Comparison of ENCODE assay signal across 5 worm cellular contexts in the genomic region with DNA sequence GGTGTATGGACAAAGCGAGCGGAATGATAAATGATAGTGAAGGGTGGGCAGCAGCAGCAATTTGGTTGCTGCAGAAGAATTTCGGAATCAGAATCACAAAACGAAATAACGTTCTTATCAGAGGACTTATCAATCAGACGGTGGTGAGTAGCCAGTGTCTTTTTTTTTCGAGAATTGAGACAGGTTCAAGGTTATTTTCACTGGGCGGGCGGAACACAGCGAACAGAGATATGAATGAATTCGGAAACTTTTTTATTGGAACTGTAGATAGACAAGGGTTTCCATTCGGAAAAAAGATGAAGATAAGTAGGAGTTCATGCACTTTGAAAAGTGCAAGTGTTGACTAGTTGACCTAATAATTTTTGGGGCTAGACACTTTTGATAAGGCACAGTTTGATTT.
TF ChIP-seq lines count a peak whose summit lies in the region.

No protein-coding gene starts in this region.

TF ChIP-seq in whole organism, L1 larva, 84 proteins besides CTCF, POLR2A, EP300 and RAD21:
- TF ChIP-seq blmp-1 (tag; optimal IDR thresholded peaks at IDR 0.05; lab: Kevin White, UChicago): peak; percentile 71
- TF ChIP-seq elt-3 (tag; optimal IDR thresholded peaks at IDR 0.05; lab: Kevin White, UChicago): peak in 4 of 6 experiments; percentile 36 to 87 (median 82)
- TF ChIP-seq mdl-1 (tag; optimal IDR thresholded peaks at IDR 0.05; lab: Kevin White, UChicago): no peak
- no peak for TF ChIP-seq C34B4.2 (tag; optimal IDR thresholded peaks at IDR 0.05; lab: Kevin White, UChicago)
- TF ChIP-seq zip-4 (GFP tag; optimal IDR thresholded peaks at IDR 0.05; lab: Kevin White, UChicago): no peak
- peak; percentile 56 for TF ChIP-seq lin-14 (GFP tag; optimal IDR thresholded peaks at IDR 0.05; lab: Kevin White, UChicago)
- TF ChIP-seq efl-1 (optimal IDR thresholded peaks at IDR 0.05; lab: Kevin White, UChicago): no peak
- TF ChIP-seq efl-1 (GFP tag; optimal IDR thresholded peaks at IDR 0.05 in 1 of 2; lab: Kevin White, UChicago): peak in 1 of 2 experiments; percentile 17

TF ChIP-seq in whole organism, L2 larva, 48 proteins besides CTCF, POLR2A, EP300 and RAD21 (continues in another document):
- TF ChIP-seq fos-1 (tag; optimal IDR thresholded peaks at IDR 0.05; lab: Kevin White, UChicago): peak; percentile 92
- no peak for TF ChIP-seq ceh-82 (tag; optimal IDR thresholded peaks at IDR 0.05; lab: Kevin White, UChicago)
- no peak for TF ChIP-seq skn-1 (tag; optimal IDR thresholded peaks at IDR 0.05; lab: Kevin White, UChicago)
- peak; percentile 38 for TF ChIP-seq Y55F3AM.14 (GFP tag; optimal IDR thresholded peaks at IDR 0.05; lab: Kevin White, UChicago)
- TF ChIP-seq F13H6.1 (tag; optimal IDR thresholded peaks at IDR 0.05; lab: Kevin White, UChicago): peak; percentile 8
- peak; percentile 77 for TF ChIP-seq nhr-21 (tag; optimal IDR thresholded peaks at IDR 0.05; lab: Kevin White, UChicago)
- peak; percentile 74 for TF ChIP-seq blmp-1 (tag; optimal IDR thresholded peaks at IDR 0.05; lab: Kevin White, UChicago; ENCODE audit: insufficient read depth)
- no peak for TF ChIP-seq nhr-23 (tag; optimal IDR thresholded peaks at IDR 0.05; lab: Kevin White, UChicago)
- no peak for TF ChIP-seq elt-1 (tag; optimal IDR thresholded peaks at IDR 0.05; lab: Kevin White, UChicago)
- peak; percentile 79 for TF ChIP-seq sma-9 (GFP tag; optimal IDR thresholded peaks at IDR 0.05; lab: Kevin White, UChicago)
- no peak for TF ChIP-seq sma-9 (tag; optimal IDR thresholded peaks at IDR 0.05; lab: Kevin White, UChicago)
- no peak for TF ChIP-seq unc-62 (GFP tag; optimal IDR thresholded peaks at IDR 0.05; lab: Kevin White, UChicago)
- TF ChIP-seq dmd-4 (tag; optimal IDR thresholded peaks at IDR 0.05; lab: Kevin White, UChicago): no peak
- TF ChIP-seq mdl-1 (tag; optimal IDR thresholded peaks at IDR 0.05; lab: Kevin White, UChicago): no peak
- TF ChIP-seq gmeb-1 (tag; optimal IDR thresholded peaks at IDR 0.05; lab: Kevin White, UChicago): no peak
- no peak for TF ChIP-seq mab-5 (tag; optimal IDR thresholded peaks at IDR 0.05; lab: Kevin White, UChicago)
- TF ChIP-seq lin-13 (GFP tag; optimal IDR thresholded peaks at IDR 0.05; lab: Kevin White, UChicago): no peak
- TF ChIP-seq nhr-6 (tag; optimal IDR thresholded peaks at IDR 0.05; lab: Kevin White, UChicago): no peak
- TF ChIP-seq egl-27 (tag; optimal IDR thresholded peaks at IDR 0.05; lab: Kevin White, UChicago): peak; percentile 61
- TF ChIP-seq lsy-2 (tag; optimal IDR thresholded peaks at IDR 0.05; lab: Kevin White, UChicago): no peak
- TF ChIP-seq unc-55 (GFP tag; optimal IDR thresholded peaks at IDR 0.05; lab: Kevin White, UChicago): no peak

TF ChIP-seq in whole organism, L3 larva, 47 proteins besides CTCF, POLR2A, EP300 and RAD21 (continues in another document):
- no peak for TF ChIP-seq mml-1 (tag; optimal IDR thresholded peaks at IDR 0.05; lab: Kevin White, UChicago)
- TF ChIP-seq skn-1 (tag; optimal IDR thresholded peaks at IDR 0.05; lab: Kevin White, UChicago): no peak
- TF ChIP-seq aly-2 (tag; optimal IDR thresholded peaks at IDR 0.05; lab: Kevin White, UChicago): no peak
- TF ChIP-seq elt-1 (tag; optimal IDR thresholded peaks at IDR 0.05; lab: Kevin White, UChicago): peak; percentile 37
- no peak for TF ChIP-seq zag-1 (tag; optimal IDR thresholded peaks at IDR 0.05; lab: Kevin White, UChicago)
- TF ChIP-seq hmg-11 (tag; optimal IDR thresholded peaks at IDR 0.05; lab: Kevin White, UChicago): peak; percentile 8
- no peak for TF ChIP-seq mdl-1 (tag; optimal IDR thresholded peaks at IDR 0.05; lab: Kevin White, UChicago)
- no peak for TF ChIP-seq ceh-9 (tag; optimal IDR thresholded peaks at IDR 0.05; lab: Kevin White, UChicago)
- no peak for TF ChIP-seq nhr-28 (tag; optimal IDR thresholded peaks at IDR 0.05; lab: Kevin White, UChicago)
- no peak for TF ChIP-seq nhr-77 (tag; optimal IDR thresholded peaks at IDR 0.05; lab: Kevin White, UChicago)
- no peak for TF ChIP-seq fkh-10 (GFP tag; optimal IDR thresholded peaks at IDR 0.05; lab: Kevin White, UChicago)
- TF ChIP-seq nhr-23 (tag; optimal IDR thresholded peaks at IDR 0.05; lab: Kevin White, UChicago): peak; percentile 93
- TF ChIP-seq fkh-2 (tag; optimal IDR thresholded peaks at IDR 0.05; lab: Kevin White, UChicago): no peak
- peak; percentile 40 for TF ChIP-seq egl-27 (tag; optimal IDR thresholded peaks at IDR 0.05; lab: Kevin White, UChicago)
- TF ChIP-seq nhr-237 (tag; optimal IDR thresholded peaks at IDR 0.05; lab: Kevin White, UChicago): no peak
- TF ChIP-seq daf-12 (tag; optimal IDR thresholded peaks at IDR 0.05; lab: Kevin White, UChicago): peak; percentile 52
- TF ChIP-seq elt-3 (tag; optimal IDR thresholded peaks at IDR 0.05; lab: Kevin White, UChicago): peak; percentile 37 to 99 (median 61)
- TF ChIP-seq snpc-4 (tag; optimal IDR thresholded peaks at IDR 0.05; lab: Kevin White, UChicago): no peak
- TF ChIP-seq ama-1 (optimal IDR thresholded peaks at IDR 0.05; lab: Kevin White, UChicago): peak; percentile 69
- peak; percentile 8 for TF ChIP-seq unc-62 (GFP tag; optimal IDR thresholded peaks at IDR 0.05; lab: Kevin White, UChicago)
- no peak for TF ChIP-seq ceh-82 (tag; optimal IDR thresholded peaks at IDR 0.05; lab: Kevin White, UChicago)
- no peak for TF ChIP-seq pha-4 (tag; optimal IDR thresholded peaks at IDR 0.05; lab: Kevin White, UChicago)

TF ChIP-seq in whole organism, L4 larva, 104 proteins besides CTCF, POLR2A, EP300 and RAD21 (continues in another document):
- no peak for TF ChIP-seq lin-29 (GFP tag; IDR thresholded peaks at IDR 0.05; lab: Robert Waterston, UW)
- no peak for TF ChIP-seq daf-8 (GFP tag; IDR thresholded peaks at IDR 0.05; lab: Robert Waterston, UW)
- peak; percentile 27; the same call in 1 of the 2 replicates for TF ChIP-seq ceh-20 (GFP tag; IDR thresholded peaks at IDR 0.05; lab: Robert Waterston, UW)
- no peak for TF ChIP-seq lin-38 (GFP tag; IDR thresholded peaks at IDR 0.05; lab: Robert Waterston, UW)
- TF ChIP-seq sdz-12 (GFP tag; optimal IDR thresholded peaks at IDR 0.05; lab: Kevin White, UChicago): no peak
- TF ChIP-seq ces-1 (GFP tag; optimal IDR thresholded peaks at IDR 0.05; lab: Kevin White, UChicago): no peak
- TF ChIP-seq nhr-48 (tag; optimal IDR thresholded peaks at IDR 0.05; lab: Kevin White, UChicago): no peak
- no peak for TF ChIP-seq unc-39 (tag; optimal IDR thresholded peaks at IDR 0.05; lab: Kevin White, UChicago)
- TF ChIP-seq F37D6.2 (tag; optimal IDR thresholded peaks at IDR 0.05; lab: Kevin White, UChicago): no peak
- TF ChIP-seq zip-2 (tag; optimal IDR thresholded peaks at IDR 0.05; lab: Kevin White, UChicago): no peak
- no peak for TF ChIP-seq mes-2 (tag; optimal IDR thresholded peaks at IDR 0.05; lab: Kevin White, UChicago; ENCODE audit: poor library complexity, severe bottlenecking)
- peak in 1 of 2 experiments; percentile 97 for TF ChIP-seq unc-62 (GFP tag; optimal IDR thresholded peaks at IDR 0.05 in 1 of 2; lab: Kevin White, UChicago)
- no peak for TF ChIP-seq unc-62 (tag; optimal IDR thresholded peaks at IDR 0.05; lab: Kevin White, UChicago)
- peak; percentile 74; the same call in 1 of the 2 replicates for TF ChIP-seq tra-1 (GFP tag; IDR thresholded peaks at IDR 0.05; lab: Robert Waterston, UW)
- TF ChIP-seq dve-1 (tag; optimal IDR thresholded peaks at IDR 0.05; lab: Kevin White, UChicago; ENCODE audit: insufficient read depth): peak; percentile 37
- no peak for TF ChIP-seq lin-1 (GFP tag; IDR thresholded peaks at IDR 0.05; lab: Robert Waterston, UW)
- peak; percentile 66 for TF ChIP-seq aha-1 (tag; lab: Kevin White, UChicago)
- no peak for TF ChIP-seq mep-1 (tag; optimal IDR thresholded peaks at IDR 0.05; lab: Kevin White, UChicago)
- TF ChIP-seq saeg-2 (GFP tag; IDR thresholded peaks at IDR 0.05; lab: Robert Waterston, UW): no peak
- no peak for TF ChIP-seq cey-2 (tag; optimal IDR thresholded peaks at IDR 0.05; lab: Kevin White, UChicago; ENCODE audit: borderline replicate concordance, insufficient read depth)
- no peak for TF ChIP-seq php-3 (GFP tag; IDR thresholded peaks at IDR 0.05; lab: Robert Waterston, UW)
- TF ChIP-seq madf-5 (GFP tag; IDR thresholded peaks at IDR 0.05; lab: Robert Waterston, UW): no peak

TF ChIP-seq in whole organism, young adult, 124 proteins besides CTCF, POLR2A, EP300 and RAD21:
- TF ChIP-seq ztf-22 (GFP tag; optimal IDR thresholded peaks at IDR 0.05; lab: Kevin White, UChicago): no peak
- no peak for TF ChIP-seq athp-1 (tag; optimal IDR thresholded peaks at IDR 0.05; lab: Kevin White, UChicago)
- no peak for TF ChIP-seq madf-3 (GFP tag; IDR thresholded peaks at IDR 0.05; lab: Robert Waterston, UW)
- TF ChIP-seq Y79H2A.3 (GFP tag; conservative IDR thresholded peaks at IDR 0.05; lab: Robert Waterston, UW): no peak
- no peak for TF ChIP-seq atf-7 (tag; optimal IDR thresholded peaks at IDR 0.05; lab: Kevin White, UChicago)
- no peak for TF ChIP-seq nhr-27 (tag; optimal IDR thresholded peaks at IDR 0.05; lab: Kevin White, UChicago)
- no peak for TF ChIP-seq egrh-3 (GFP tag; IDR thresholded peaks at IDR 0.05; lab: Robert Waterston, UW)
- TF ChIP-seq dox-1 (GFP tag; IDR thresholded peaks at IDR 0.05; lab: Robert Waterston, UW): 0 out of 2 replicates have a peak, but pooled peaks have one; percentile 21
- no peak for TF ChIP-seq madf-8 (GFP tag; conservative IDR thresholded peaks at IDR 0.05; lab: Robert Waterston, UW)
- TF ChIP-seq xnd-1 (tag; optimal IDR thresholded peaks at IDR 0.05; lab: Kevin White, UChicago): no peak
- TF ChIP-seq lin-40 (tag; optimal IDR thresholded peaks at IDR 0.05; lab: Kevin White, UChicago): peak; percentile 17
- no peak for TF ChIP-seq bed-2 (GFP tag; IDR thresholded peaks at IDR 0.05; lab: Robert Waterston, UW)
- TF ChIP-seq him-1 (tag; optimal IDR thresholded peaks at IDR 0.05; lab: Kevin White, UChicago): no peak
- TF ChIP-seq hlh-26 (GFP tag; conservative IDR thresholded peaks at IDR 0.05; lab: Robert Waterston, UW): no peak
- no peak for TF ChIP-seq pbrm-1 (GFP tag; IDR thresholded peaks at IDR 0.05; lab: Robert Waterston, UW)
- peak; percentile 94 for TF ChIP-seq nhr-80 (tag; optimal IDR thresholded peaks at IDR 0.05; lab: Kevin White, UChicago)
- TF ChIP-seq ztf-18 (tag; optimal IDR thresholded peaks at IDR 0.05; lab: Kevin White, UChicago): no peak
- TF ChIP-seq zim-3 (tag; optimal IDR thresholded peaks at IDR 0.05; lab: Kevin White, UChicago): no peak
- no peak for TF ChIP-seq Y67H2A.10 (GFP tag; conservative IDR thresholded peaks at IDR 0.05; lab: Robert Waterston, UW)
- TF ChIP-seq ztf-26 (tag; optimal IDR thresholded peaks at IDR 0.05; lab: Kevin White, UChicago): peak; percentile 41
- TF ChIP-seq madf-6 (GFP tag; IDR thresholded peaks at IDR 0.05; lab: Robert Waterston, UW): no peak
- no peak for TF ChIP-seq let-526 (GFP tag; IDR thresholded peaks at IDR 0.05; lab: Robert Waterston, UW)
- TF ChIP-seq nfya-2 (GFP tag; IDR thresholded peaks at IDR 0.05; lab: Robert Waterston, UW): no peak
- no peak for TF ChIP-seq C06A6.2 (GFP tag; conservative IDR thresholded peaks at IDR 0.05; lab: Robert Waterston, UW)
- TF ChIP-seq attf-6 (GFP tag; IDR thresholded peaks at IDR 0.05; lab: Robert Waterston, UW): no peak
